Worm (Caenorhabditis elegans): ENCODE data around the gene mtss-1.

mtss-1 gene

DNA sequence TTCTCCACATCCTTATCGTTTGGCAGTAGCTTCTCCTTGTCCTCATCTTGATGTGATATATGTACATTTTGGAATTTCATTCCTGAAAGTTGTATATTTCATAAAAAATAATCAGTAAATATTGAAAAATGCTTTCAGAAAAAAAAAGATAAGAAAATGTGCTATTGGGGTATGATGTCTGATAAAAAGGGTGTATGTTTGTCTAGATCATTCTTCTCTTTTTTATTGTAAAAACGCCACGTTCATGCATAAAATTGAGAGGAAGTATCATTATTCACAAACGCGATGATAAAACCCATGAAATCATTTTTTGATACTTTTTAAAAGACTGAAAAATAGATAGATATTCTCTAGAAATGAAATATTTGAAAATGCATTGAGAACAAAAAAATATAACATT is 19.5 kb upstream of the mtss-1 start:
- TF ChIP-seq hlh-30 (tag; optimal IDR thresholded peaks at IDR 0.05; ENCODE audit: insufficient read depth) (peak; percentile 2), unc-62 (GFP tag; optimal IDR thresholded peaks at IDR 0.05 in 1 of 2) (no peak), unc-62 (tag; optimal IDR thresholded peaks at IDR 0.05) (no peak), daf-16 (GFP tag; optimal IDR thresholded peaks at IDR 0.05) (no peak), daf-16 (tag; optimal IDR thresholded peaks at IDR 0.05) (peak; percentile 67), Y75B8A.6 (GFP tag; IDR thresholded peaks at IDR 0.05) (no peak), hlh-11 (tag; optimal IDR thresholded peaks at IDR 0.05) (peak; percentile 78), lsy-2 (tag; optimal IDR thresholded peaks at IDR 0.05) (peak in 1 of 2 experiments; percentile 29), nhr-76 (tag; optimal IDR thresholded peaks at IDR 0.05) (no peak), nhr-77 (tag; optimal IDR thresholded peaks at IDR 0.05) (peak; percentile 48), dmd-6 (GFP tag; IDR thresholded peaks at IDR 0.05) (peak; percentile 71), nhr-6 (tag; optimal IDR thresholded peaks at IDR 0.05) (peak; percentile 11), nhr-28 (tag; optimal IDR thresholded peaks at IDR 0.05) (peak; percentile 70), R02D3.7 (tag; optimal IDR thresholded peaks at IDR 0.05) (no peak), mdl-1 (tag; optimal IDR thresholded peaks at IDR 0.05) (peak in 1 of 2 experiments; percentile 43), pqm-1 (tag; optimal IDR thresholded peaks at IDR 0.05) (peak; percentile 92), lin-39 (tag; optimal IDR thresholded peaks at IDR 0.05) (no peak), dve-1 (tag; optimal IDR thresholded peaks at IDR 0.05; ENCODE audit: insufficient read depth) (peak; percentile 83), mep-1 (tag; optimal IDR thresholded peaks at IDR 0.05) (peak; percentile 37), php-3 (GFP tag; IDR thresholded peaks at IDR 0.05) (peak; percentile 93), nhr-48 (tag; optimal IDR thresholded peaks at IDR 0.05) (peak; percentile 24)

DNA sequence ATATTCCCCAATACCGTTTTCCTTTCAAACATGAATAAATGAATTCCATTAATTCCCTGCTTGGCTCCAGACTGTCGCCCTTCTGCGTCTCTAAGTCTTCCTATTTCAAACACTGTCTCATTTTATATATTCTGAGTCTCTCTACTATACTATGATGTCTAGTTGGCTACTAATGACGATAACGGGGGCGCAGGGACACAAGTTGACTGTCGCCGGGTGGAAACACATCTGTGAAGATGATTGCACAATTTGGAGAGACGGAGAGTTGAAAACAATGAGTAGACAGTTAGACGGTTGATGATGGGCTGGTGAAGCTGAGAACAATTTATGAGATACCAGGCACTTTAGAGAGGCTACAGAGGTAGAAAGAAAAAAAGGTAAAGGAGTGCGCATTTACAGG is 18.6 kb upstream of the mtss-1 start, which contains the start of gene sma-2:
Gene sma-2, plus strand, starts transcription at position 194 of the 400 bp plus-strand sequence.
- TF ChIP-seq arid-1 (GFP tag; conservative IDR thresholded peaks at IDR 0.05): no peak
- peak; percentile 53; the same call in 1 of the 2 replicates for TF ChIP-seq T26A8.4 (GFP tag; IDR thresholded peaks at IDR 0.05)
- TF ChIP-seq lim-7 (GFP tag; IDR thresholded peaks at IDR 0.05): no peak
- TF ChIP-seq R02D3.7 (tag; optimal IDR thresholded peaks at IDR 0.05): no peak
- no peak for TF ChIP-seq lir-3 (tag; optimal IDR thresholded peaks at IDR 0.05)
- peak; percentile 39 for TF ChIP-seq pqm-1 (tag; optimal IDR thresholded peaks at IDR 0.05)
- no peak for TF ChIP-seq ama-1 (optimal IDR thresholded peaks at IDR 0.05)
- no peak for TF ChIP-seq mxl-3 (GFP tag; optimal IDR thresholded peaks at IDR 0.05)
- TF ChIP-seq daf-16 (GFP tag; optimal IDR thresholded peaks at IDR 0.05): peak in 1 of 2 experiments; percentile 74
- peak; percentile 95 for TF ChIP-seq daf-16 (tag; optimal IDR thresholded peaks at IDR 0.05)
- TF ChIP-seq ZK546.5 (tag; optimal IDR thresholded peaks at IDR 0.05): no peak
- peak in 1 of 2 experiments; percentile 50 for TF ChIP-seq hif-1 (tag; optimal IDR thresholded peaks at IDR 0.05)
- TF ChIP-seq nhr-6 (tag; optimal IDR thresholded peaks at IDR 0.05): peak; percentile 74
- peak; percentile 59 for TF ChIP-seq hmg-1.1 (GFP tag; IDR thresholded peaks at IDR 0.05)
- peak; percentile 78 for TF ChIP-seq mep-1 (tag; optimal IDR thresholded peaks at IDR 0.05)
- no peak for TF ChIP-seq Y75B8A.6 (GFP tag; IDR thresholded peaks at IDR 0.05)
- TF ChIP-seq daf-8 (GFP tag; IDR thresholded peaks at IDR 0.05): no peak
- TF ChIP-seq vab-7 (GFP tag; IDR thresholded peaks at IDR 0.05): no peak
- TF ChIP-seq F44E2.7 (GFP tag; IDR thresholded peaks at IDR 0.05): no peak
- TF ChIP-seq jun-1 (tag; optimal IDR thresholded peaks at IDR 0.05): no peak
- no peak for TF ChIP-seq mdt-29 (GFP tag; IDR thresholded peaks at IDR 0.05)
- peak; percentile 94 for TF ChIP-seq nhr-28 (tag; optimal IDR thresholded peaks at IDR 0.05)
- TF ChIP-seq nhr-25 (tag; optimal IDR thresholded peaks at IDR 0.05; ENCODE audit: borderline replicate concordance, insufficient read depth): no peak
- TF ChIP-seq tra-1 (GFP tag; IDR thresholded peaks at IDR 0.05): peak; percentile 66
- TF ChIP-seq dmd-6 (GFP tag; IDR thresholded peaks at IDR 0.05): peak; percentile 92
- TF ChIP-seq ztf-7 (tag; optimal IDR thresholded peaks at IDR 0.05): peak; percentile 27
- no peak for TF ChIP-seq madf-9 (GFP tag; conservative IDR thresholded peaks at IDR 0.05)
- peak; percentile 39 for TF ChIP-seq dpl-1 (GFP tag; optimal IDR thresholded peaks at IDR 0.05)
- TF ChIP-seq aha-1 (tag): peak; percentile 60
- TF ChIP-seq dmd-8 (GFP tag; IDR thresholded peaks at IDR 0.05): no peak
- TF ChIP-seq ceh-28 (tag; optimal IDR thresholded peaks at IDR 0.05): no peak
- no peak for TF ChIP-seq snpc-1.2 (GFP tag; IDR thresholded peaks at IDR 0.05)
- TF ChIP-seq ceh-82 (tag; optimal IDR thresholded peaks at IDR 0.05): no peak
- TF ChIP-seq aly-2 (tag; optimal IDR thresholded peaks at IDR 0.05): no peak
- TF ChIP-seq lsy-2 (tag; optimal IDR thresholded peaks at IDR 0.05): peak in 1 of 2 experiments; percentile 54
- TF ChIP-seq ceh-32 (tag; optimal IDR thresholded peaks at IDR 0.05; ENCODE audit: poor library complexity): no peak
- TF ChIP-seq lin-13 (GFP tag; optimal IDR thresholded peaks at IDR 0.05): peak; percentile 5
- peak; percentile 56 for TF ChIP-seq hlh-30 (tag; optimal IDR thresholded peaks at IDR 0.05; ENCODE audit: insufficient read depth)
- TF ChIP-seq cey-2 (tag; optimal IDR thresholded peaks at IDR 0.05; ENCODE audit: borderline replicate concordance, insufficient read depth): peak; percentile 25
